Fruit fly (Drosophila melanogaster): ENCODE measurements around the gene crb.
A peak's percentile ranks its signal among the peaks of the same experiment; 100 is the strongest.

Gene crb

dm6 chr3R:24333182-24333808, 38.4 kb downstream of the crb start, which contains the start of the genes Rrp5 and Dis3 (continued):
- no peak for TF ChIP-seq ewg (GFP tag; optimal IDR thresholded peaks at IDR 0.05)
- no peak for TF ChIP-seq CG12769 (tag; optimal IDR thresholded peaks at IDR 0.05)
- peak in 1 of 2 experiments; percentile 22 for TF ChIP-seq Hr51 (GFP tag; optimal IDR thresholded peaks at IDR 0.05)
- no peak for TF ChIP-seq crc (GFP tag; optimal IDR thresholded peaks at IDR 0.05)
- TF ChIP-seq ttk (GFP tag; IDR thresholded peaks at IDR 0.05), result peak; percentile 38; the same call in 1 of the 2 replicates
- TF ChIP-seq dm (GFP tag; optimal IDR thresholded peaks at IDR 0.05), result peak; percentile 100
- TF ChIP-seq fd64A (GFP tag; optimal IDR thresholded peaks at IDR 0.05), result no peak
- no peak for TF ChIP-seq CG10543 (GFP tag; optimal IDR thresholded peaks at IDR 0.05)
- TF ChIP-seq Rx (GFP tag; IDR thresholded peaks at IDR 0.05), result no peak
- no peak for TF ChIP-seq CG15073 (GFP tag; optimal IDR thresholded peaks at IDR 0.05)
- TF ChIP-seq Elba2 (GFP tag; optimal IDR thresholded peaks at IDR 0.05), result no peak
- no peak for TF ChIP-seq CG2712 (tag; optimal IDR thresholded peaks at IDR 0.05)
- no peak for TF ChIP-seq oc (tag; optimal IDR thresholded peaks at IDR 0.05)
- no peak for TF ChIP-seq ab (GFP tag; optimal IDR thresholded peaks at IDR 0.05)
- peak; percentile 95 for TF ChIP-seq Max (GFP tag; optimal IDR thresholded peaks at IDR 0.05)
- no peak for TF ChIP-seq CG7357 (GFP tag; IDR thresholded peaks at IDR 0.05)
- TF ChIP-seq CG6272 (GFP tag; IDR thresholded peaks at IDR 0.05), result peak; percentile 55
- TF ChIP-seq CG1603 (tag; optimal IDR thresholded peaks at IDR 0.05), result peak; percentile 94
- TF ChIP-seq Atf3 (GFP tag; optimal IDR thresholded peaks at IDR 0.05), result no peak
- TF ChIP-seq CG15479 (GFP tag; optimal IDR thresholded peaks at IDR 0.05), result no peak
- no peak for TF ChIP-seq nom (GFP tag; optimal IDR thresholded peaks at IDR 0.05)
- no peak for TF ChIP-seq CG33557 (GFP tag; optimal IDR thresholded peaks at IDR 0.05)
- TF ChIP-seq tgo (GFP tag; IDR thresholded peaks at IDR 0.05), result no peak
- peak; percentile 7 for TF ChIP-seq CG8089 (GFP tag; optimal IDR thresholded peaks at IDR 0.05)
- no peak for TF ChIP-seq CG34376 (GFP tag; optimal IDR thresholded peaks at IDR 0.05)
- TF ChIP-seq CG9727 (GFP tag; optimal IDR thresholded peaks at IDR 0.05), result no peak
- peak; percentile 69 for TF ChIP-seq pita (GFP tag; optimal IDR thresholded peaks at IDR 0.05)
- no peak for TF ChIP-seq CG8290 (GFP tag; optimal IDR thresholded peaks at IDR 0.05)
- no peak for TF ChIP-seq CG8290 (tag; optimal IDR thresholded peaks at IDR 0.05)
- no peak for TF ChIP-seq schlank (tag; optimal IDR thresholded peaks at IDR 0.05)
- peak; percentile 28 for TF ChIP-seq tin (GFP tag; optimal IDR thresholded peaks at IDR 0.05)
- no peak for TF ChIP-seq CG10147 (GFP tag; optimal IDR thresholded peaks at IDR 0.05)
- no peak for TF ChIP-seq hbn (GFP tag; IDR thresholded peaks at IDR 0.05; ENCODE audit: partially characterized antibody)
- TF ChIP-seq Meics (GFP tag; optimal IDR thresholded peaks at IDR 0.05), result no peak
- peak; percentile 83 for TF ChIP-seq CG9797 (GFP tag; optimal IDR thresholded peaks at IDR 0.05)
- no peak for TF ChIP-seq CG13424 (tag; optimal IDR thresholded peaks at IDR 0.05)
- no peak for TF ChIP-seq CG6854 (GFP tag; optimal IDR thresholded peaks at IDR 0.05)
- TF ChIP-seq slp2 (GFP tag; optimal IDR thresholded peaks at IDR 0.05), result no peak
- TF ChIP-seq corto (GFP tag; optimal IDR thresholded peaks at IDR 0.05), result no peak
- TF ChIP-seq CG3065 (GFP tag; optimal IDR thresholded peaks at IDR 0.05), result no peak
- TF ChIP-seq CG3281 (GFP tag; optimal IDR thresholded peaks at IDR 0.05), result no peak
- peak; percentile 45; the same call in 1 of the 2 replicates for TF ChIP-seq H2.0 (GFP tag; IDR thresholded peaks at IDR 0.05)
- TF ChIP-seq CG5180 (GFP tag; optimal IDR thresholded peaks at IDR 0.05), result no peak
- TF ChIP-seq mirr (GFP tag; optimal IDR thresholded peaks at IDR 0.05), result no peak
- no peak for TF ChIP-seq CG31365 (tag; optimal IDR thresholded peaks at IDR 0.05)
- TF ChIP-seq dan (GFP tag; IDR thresholded peaks at IDR 0.05), result no peak
- no peak for TF ChIP-seq Deaf1 (tag; optimal IDR thresholded peaks at IDR 0.05)
- TF ChIP-seq zfh2 (GFP tag; optimal IDR thresholded peaks at IDR 0.05), result peak; percentile 51
- peak; percentile 13 for TF ChIP-seq CG17912 (GFP tag; optimal IDR thresholded peaks at IDR 0.05)
- no peak for TF ChIP-seq Sry-β (GFP tag; optimal IDR thresholded peaks at IDR 0.05)
- no peak for TF ChIP-seq CTCF (GFP tag; optimal IDR thresholded peaks at IDR 0.05)

Data from whole organism, embryonic.